Worm (Caenorhabditis elegans) whole organism, L2 larva: ENCODE data around the gene lys-6.
A peak's percentile ranks its signal among the peaks of the same experiment; 100 is the strongest.

ENCODE experiments used
- R02D3.7 ChIP-seq: fragments of 150-350 bp; optimal IDR thresholded peaks from 2 replicates; lab custom pipeline; 2014; ENCODE audit warnings: missing biosample characterization, missing genetic modification characterization
- ZK546.5 ChIP-seq: sonication (generic microtip); optimal IDR thresholded peaks from 2 replicates; lab custom pipeline; 2017; ENCODE audit warnings: missing biosample characterization, missing genetic modification characterization
- ama-1 ChIP-seq: fragments of 150-350 bp; optimal IDR thresholded peaks from 2 replicates; lab custom pipeline; 2018; ENCODE audit warnings: inconsistent platforms
- ceh-82 ChIP-seq: fragments of 150-350 bp; optimal IDR thresholded peaks from 2 replicates; lab custom pipeline; 2014; ENCODE audit warnings: missing biosample characterization, missing genetic modification characterization
- elt-3 ChIP-seq: sonication (generic microtip); optimal IDR thresholded peaks from 2 replicates; lab custom pipeline; 2017; ENCODE audit warnings: missing biosample characterization, missing genetic modification characterization
- gmeb-1 ChIP-seq: fragments of 150-350 bp; optimal IDR thresholded peaks from 2 replicates; lab custom pipeline; 2014; ENCODE audit warnings: missing biosample characterization, missing genetic modification characterization
- mdl-1 ChIP-seq, 2 experiments: fragments of 150-350 bp in 1 of 2; sonication (generic microtip) in 1 of 2; optimal IDR thresholded peaks; 2 replicates each; lab custom pipeline; 2017; ENCODE audit warnings: missing biosample characterization in 2 of 2, missing genetic modification characterization in 2 of 2
- nhr-12 ChIP-seq: fragments of 150-350 bp; optimal IDR thresholded peaks from 2 replicates; lab custom pipeline; 2014; ENCODE audit warnings: missing biosample characterization, missing genetic modification characterization
- nhr-237 ChIP-seq: fragments of 150-350 bp; optimal IDR thresholded peaks from 2 replicates; lab custom pipeline; 2014; ENCODE audit warnings: missing biosample characterization, missing genetic modification characterization
- nhr-25 ChIP-seq: fragments of 150-350 bp; sonication (generic microtip); optimal IDR thresholded peaks from 3 replicates; lab custom pipeline; 2014; ENCODE audit warnings: missing biosample characterization, missing genetic modification characterization
- nhr-6 ChIP-seq: fragments of 150-350 bp; optimal IDR thresholded peaks from 2 replicates; lab custom pipeline; 2014; ENCODE audit warnings: missing biosample characterization, missing genetic modification characterization
- skn-1 ChIP-seq: sonication (generic microtip); optimal IDR thresholded peaks from 2 replicates; lab custom pipeline; 2017; ENCODE audit warnings: missing biosample characterization, missing genetic modification characterization
- snpc-4 ChIP-seq: fragments of 150-350 bp; optimal IDR thresholded peaks from 2 replicates; lab custom pipeline; 2014; ENCODE audit warnings: missing biosample characterization, missing genetic modification characterization
- ztf-4 ChIP-seq: fragments of 150-350 bp; optimal IDR thresholded peaks from 2 replicates; lab custom pipeline; 2014; ENCODE audit warnings: missing biosample characterization, missing genetic modification characterization

ce11 chrIV:11594191-11594673 is 33.5 kb downstream of the lys-6 start, which contains the start of gene mig-38:
- TF ChIP-seq snpc-4 (tag; lab: Kevin White, UChicago) (no peak), nhr-25 (tag; lab: Kevin White, UChicago) (no peak), gmeb-1 (tag; lab: Kevin White, UChicago) (no peak), mdl-1 (tag; optimal IDR thresholded peaks at IDR 0.05; lab: Kevin White, UChicago) (peak in 1 of 2 experiments; percentile 57), ztf-4 (tag; lab: Kevin White, UChicago) (no peak), R02D3.7 (tag; lab: Kevin White, UChicago) (no peak), ZK546.5 (tag; lab: Kevin White, UChicago) (no peak), nhr-12 (tag; lab: Kevin White, UChicago) (no peak), ceh-82 (tag; lab: Kevin White, UChicago) (no peak), nhr-237 (no peak), elt-3 (tag; lab: Kevin White, UChicago) (no peak), nhr-6 (tag; lab: Kevin White, UChicago) (no peak), skn-1 (tag; lab: Kevin White, UChicago) (no peak), ama-1 (lab: Kevin White, UChicago) (peak; percentile 99)
